Fruit fly (Drosophila melanogaster) whole organism, embryonic: Measurements from ENCODE around the gene pyd.

Experiments
- Bgb ChIP-seq: fragments of 200-800 bp; sonication (Bioruptor generic); IDR thresholded peaks from 2 replicates; pipeline ENCODE4 v1.3.6; 2022; ENCODE audit warnings: missing biosample characterization, missing genetic modification characterization; ENCODE audit not compliant: partially characterized antibody
- C15 ChIP-seq: fragments of 200-800 bp; sonication (Bioruptor generic); IDR thresholded peaks from 3 replicates; pipeline ENCODE4 v1.3.6; 2022; ENCODE audit warnings: missing biosample characterization, missing genetic modification characterization
- CG14860 ChIP-seq: fragments of 200-800 bp; sonication (Bioruptor generic); IDR thresholded peaks from 3 replicates; pipeline ENCODE4 v1.3.6; 2022; ENCODE audit warnings: missing biosample characterization, missing genetic modification characterization; ENCODE audit not compliant: partially characterized antibody
- CG17829 ChIP-seq: fragments of 200-800 bp; optimal IDR thresholded peaks from 2 replicates; lab custom pipeline; 2019; ENCODE audit warnings: missing biosample characterization, mild to moderate bottlenecking, missing genetic modification characterization, moderate library complexity
- CG18262 ChIP-seq: fragments of 200-800 bp; optimal IDR thresholded peaks from 3 replicates; lab custom pipeline; 2019; ENCODE audit warnings: missing biosample characterization, mild to moderate bottlenecking, missing genetic modification characterization, moderate library complexity
- CG2199 ChIP-seq: fragments of 200-800 bp; sonication (Bioruptor generic); IDR thresholded peaks from 3 replicates; pipeline ENCODE4 v1.3.6; 2022; ENCODE audit warnings: missing biosample characterization, missing genetic modification characterization
- CG2875 ChIP-seq: fragments of 200-800 bp; sonication (Bioruptor generic); optimal IDR thresholded peaks from 2 replicates; lab custom pipeline; 2017; ENCODE audit warnings: missing biosample characterization, mild to moderate bottlenecking, missing genetic modification characterization, missing genetic modification reagents
- CG34422 ChIP-seq: fragments of 200-800 bp; sonication (Bioruptor generic); IDR thresholded peaks from 3 replicates; pipeline ENCODE4 v1.3.6; 2022; ENCODE audit warnings: missing biosample characterization, missing genetic modification characterization
- CG4404 ChIP-seq: fragments of 200-800 bp; sonication (Bioruptor generic); IDR thresholded peaks from 2 replicates; pipeline ENCODE4 v1.3.6; 2022; ENCODE audit warnings: missing biosample characterization, missing genetic modification characterization
- CG5953 ChIP-seq: fragments of 200-800 bp; sonication (Bioruptor generic); IDR thresholded peaks from 2 replicates; pipeline ENCODE4 v1.3.6; 2022; ENCODE audit warnings: missing biosample characterization, missing genetic modification characterization
- CG7372 ChIP-seq: fragments of 200-800 bp; sonication (Bioruptor generic); IDR thresholded peaks from 2 replicates; pipeline ENCODE4 v1.3.6; 2022; ENCODE audit warnings: missing biosample characterization, missing genetic modification characterization
- CG7745 ChIP-seq: fragments of 200-800 bp; sonication (Bioruptor generic); optimal IDR thresholded peaks from 2 replicates; lab custom pipeline; 2018; ENCODE audit warnings: missing biosample characterization, mild to moderate bottlenecking, missing genetic modification characterization, moderate library complexity
- CG7839 ChIP-seq: fragments of 200-800 bp; sonication (Bioruptor generic); optimal IDR thresholded peaks from 3 replicates; lab custom pipeline; 2018; ENCODE audit warnings: missing biosample characterization, mild to moderate bottlenecking, missing genetic modification characterization, moderate library complexity
- CG8478 ChIP-seq: fragments of >200 bp; optimal IDR thresholded peaks from 2 replicates; lab custom pipeline; 2018
- CG9609 ChIP-seq: fragments of 200-800 bp; sonication (Bioruptor generic); optimal IDR thresholded peaks from 3 replicates; lab custom pipeline; 2016; ENCODE audit warnings: missing biosample characterization, missing genetic modification characterization
- CkIIα-i1 ChIP-seq: fragments of 200-800 bp; sonication (Bioruptor generic); IDR thresholded peaks from 2 replicates; pipeline ENCODE4 v1.3.6; 2022; ENCODE audit warnings: missing biosample characterization, missing genetic modification characterization
- D19A ChIP-seq: fragments of 200-800 bp; optimal IDR thresholded peaks from 3 replicates; lab custom pipeline; 2019; ENCODE audit warnings: missing biosample characterization, mild to moderate bottlenecking, missing genetic modification characterization, moderate library complexity
- Deaf1 ChIP-seq: fragments of 200-800 bp; optimal IDR thresholded peaks from 3 replicates; lab custom pipeline; 2019; ENCODE audit warnings: missing biosample characterization, mild to moderate bottlenecking, missing genetic modification characterization, moderate library complexity
- Doc2 ChIP-seq: fragments of 200-800 bp; sonication (Bioruptor generic); IDR thresholded peaks from 2 replicates; pipeline ENCODE4 v1.3.6; 2022; ENCODE audit warnings: missing biosample characterization, missing genetic modification characterization
- Doc3 ChIP-seq: fragments of 200-800 bp; sonication (Bioruptor generic); IDR thresholded peaks from 3 replicates; pipeline ENCODE4 v1.3.6; 2022; ENCODE audit warnings: missing biosample characterization, missing genetic modification characterization; ENCODE audit not compliant: partially characterized antibody
- HLHmδ ChIP-seq: fragments of 200-800 bp; sonication (Bioruptor generic); optimal IDR thresholded peaks from 2 replicates; lab custom pipeline; 2018; ENCODE audit warnings: missing biosample characterization, mild to moderate bottlenecking, missing genetic modification characterization, moderate library complexity
- Lim3 ChIP-seq: fragments of 200-800 bp; sonication (Bioruptor generic); IDR thresholded peaks from 2 replicates; pipeline ENCODE4 v1.3.6; 2022; ENCODE audit warnings: missing biosample characterization, missing genetic modification characterization
- Mrtf ChIP-seq: fragments of 200-800 bp; sonication (Bioruptor generic); IDR thresholded peaks from 3 replicates; pipeline ENCODE4 v1.3.6; 2022; ENCODE audit warnings: missing biosample characterization, missing genetic modification characterization
- NK7.1 ChIP-seq: fragments of 200-800 bp; sonication (Bioruptor generic); optimal IDR thresholded peaks from 3 replicates; lab custom pipeline; 2016; ENCODE audit warnings: missing biosample characterization, missing genetic modification characterization
- Pdp1 ChIP-seq, 2 experiments: fragments of 200-800 bp; sonication (Bioruptor generic); optimal IDR thresholded peaks; 3 replicates each; lab custom pipeline; 2016; ENCODE audit warnings: missing biosample characterization in 2 of 2, missing genetic modification characterization in 2 of 2, mild to moderate bottlenecking in 1 of 2, moderate library complexity in 1 of 2
- Ptx1 ChIP-seq: fragments of 200-800 bp; sonication (Bioruptor generic); IDR thresholded peaks from 2 replicates; pipeline ENCODE4 v1.3.6; 2022; ENCODE audit warnings: missing biosample characterization, missing genetic modification characterization
- Six4 ChIP-seq: fragments of 200-800 bp; sonication (Bioruptor generic); optimal IDR thresholded peaks from 2 replicates; lab custom pipeline; 2016; ENCODE audit warnings: missing biosample characterization, missing genetic modification characterization
- Sox102F ChIP-seq: fragments of 200-800 bp; sonication (Bioruptor generic); optimal IDR thresholded peaks from 2 replicates; lab custom pipeline; 2018; ENCODE audit warnings: missing biosample characterization, mild to moderate bottlenecking, missing genetic modification characterization, moderate library complexity
- Tbp ChIP-seq: fragments of >200 bp; optimal IDR thresholded peaks from 2 replicates; lab custom pipeline; 2018; ENCODE audit warnings: missing biosample characterization, missing genetic modification characterization
- Trl ChIP-seq, 3 experiments: fragments of >200 bp in 2 of 3; fragments of 200-800 bp in 1 of 3; sonication (Bioruptor generic) in 1 of 3; optimal IDR thresholded peaks; 2 replicates in 1 of 3; 3 replicates in 2 of 3; lab custom pipeline; 2016 to 2017; ENCODE audit warnings: missing biosample characterization in 1 of 3, missing genetic modification characterization in 1 of 3
- Usf ChIP-seq: fragments of 200-800 bp; sonication (Bioruptor generic); optimal IDR thresholded peaks from 2 replicates; lab custom pipeline; 2017; ENCODE audit warnings: missing genotype, missing biosample characterization, missing genetic modification characterization
- ato ChIP-seq: fragments of 200-800 bp; sonication (Bioruptor generic); IDR thresholded peaks from 2 replicates; pipeline ENCODE4 v1.3.6; 2022; ENCODE audit warnings: missing biosample characterization, missing genetic modification characterization; ENCODE audit not compliant: partially characterized antibody
- cg ChIP-seq: fragments of 200-800 bp; sonication (Bioruptor generic); optimal IDR thresholded peaks from 3 replicates; lab custom pipeline; 2019; ENCODE audit warnings: missing biosample characterization, mild to moderate bottlenecking, missing genetic modification characterization, moderate library complexity
- chn ChIP-seq: fragments of 200-800 bp; sonication (Bioruptor generic); optimal IDR thresholded peaks from 2 replicates; lab custom pipeline; 2016; ENCODE audit warnings: missing biosample characterization, missing genetic modification characterization
- esg ChIP-seq: fragments of 200-800 bp; sonication (Bioruptor generic); conservative IDR thresholded peaks from 2 replicates; pipeline ENCODE4 v1.3.6; 2022; ENCODE audit warnings: missing biosample characterization, missing genetic modification characterization
- fd102C ChIP-seq: fragments of 200-800 bp; sonication (Bioruptor generic); optimal IDR thresholded peaks from 2 replicates; lab custom pipeline; 2018; ENCODE audit warnings: missing biosample characterization, mild to moderate bottlenecking, missing genetic modification characterization, moderate library complexity
- fd96Cb ChIP-seq: fragments of 200-800 bp; sonication (Bioruptor generic); optimal IDR thresholded peaks from 2 replicates; lab custom pipeline; 2018; ENCODE audit warnings: missing biosample characterization, mild to moderate bottlenecking, missing genetic modification characterization, moderate library complexity
- fru ChIP-seq: fragments of >200 bp; optimal IDR thresholded peaks from 2 replicates; lab custom pipeline; 2017
- gsb ChIP-seq: fragments of 200-800 bp; sonication (Bioruptor generic); IDR thresholded peaks from 2 replicates; pipeline ENCODE4 v1.3.6; 2022; ENCODE audit warnings: missing biosample characterization, missing genetic modification characterization
- h ChIP-seq: fragments of >200 bp; optimal IDR thresholded peaks from 2 replicates; lab custom pipeline; 2017
- insv ChIP-seq, 2 experiments: fragments of 200-800 bp; sonication (Bioruptor generic); optimal IDR thresholded peaks; 3 replicates each; lab custom pipeline; 2016 to 2018; ENCODE audit warnings: missing biosample characterization in 2 of 2, missing genetic modification characterization in 2 of 2
- maf-S ChIP-seq: fragments of 200-800 bp; sonication (Bioruptor generic); optimal IDR thresholded peaks from 2 replicates; lab custom pipeline; 2016; ENCODE audit warnings: missing biosample characterization, missing genetic modification characterization
- mam ChIP-seq: fragments of 200-800 bp; sonication (Bioruptor generic); optimal IDR thresholded peaks from 3 replicates; lab custom pipeline; 2016; ENCODE audit warnings: missing biosample characterization, missing genetic modification characterization
- nerfin-2 ChIP-seq: fragments of 200-800 bp; sonication (Bioruptor generic); IDR thresholded peaks from 2 replicates; pipeline ENCODE4 v1.3.6; 2022; ENCODE audit warnings: missing biosample characterization, missing genetic modification characterization; ENCODE audit not compliant: partially characterized antibody
- oc ChIP-seq: fragments of 200-800 bp; sonication (Bioruptor generic); optimal IDR thresholded peaks from 2 replicates; lab custom pipeline; 2018; ENCODE audit warnings: missing biosample characterization, mild to moderate bottlenecking, missing genetic modification characterization, moderate library complexity
- odd ChIP-seq: fragments of 200-800 bp; sonication (Bioruptor generic); optimal IDR thresholded peaks from 2 replicates; lab custom pipeline; 2017; ENCODE audit warnings: missing biosample characterization, mild to moderate bottlenecking, missing genetic modification characterization
- schlank ChIP-seq: fragments of 200-800 bp; sonication (Bioruptor generic); optimal IDR thresholded peaks from 2 replicates; lab custom pipeline; 2018; ENCODE audit warnings: missing biosample characterization, mild to moderate bottlenecking, missing genetic modification characterization
- scrt ChIP-seq: fragments of 200-800 bp; sonication (Bioruptor generic); optimal IDR thresholded peaks from 2 replicates; lab custom pipeline; 2018; ENCODE audit warnings: missing biosample characterization, mild to moderate bottlenecking, missing genetic modification characterization, moderate library complexity
- sens-2 ChIP-seq: fragments of 200-800 bp; sonication (Bioruptor generic); IDR thresholded peaks from 2 replicates; pipeline ENCODE4 v1.3.6; 2022; ENCODE audit warnings: missing biosample characterization, missing genetic modification characterization
- unc-4 ChIP-seq: fragments of 200-800 bp; sonication (Bioruptor generic); IDR thresholded peaks from 2 replicates; pipeline ENCODE4 v1.3.6; 2022; ENCODE audit warnings: missing biosample characterization, missing genetic modification characterization; ENCODE audit not compliant: partially characterized antibody
- usp ChIP-seq: fragments of >200 bp; optimal IDR thresholded peaks from 2 replicates; lab custom pipeline; 2017; ENCODE audit warnings: missing biosample characterization, missing genetic modification characterization
- z ChIP-seq: fragments of 200-800 bp; sonication (Bioruptor generic); IDR thresholded peaks from 3 replicates; pipeline ENCODE4 v1.3.6; 2022; ENCODE audit warnings: missing biosample characterization, missing genetic modification characterization

The pyd gene

dm6 chr3R:8819551-8820057 is 112.1 kb downstream of the pyd start (continued):
- TF ChIP-seq CkIIα-i1 = no peak
- TF ChIP-seq sens-2 (GFP tag; lab: Robert Waterston, UW) = no peak
- no peak for TF ChIP-seq CG18262
- TF ChIP-seq CG14860 = no peak
- no peak for TF ChIP-seq Usf (GFP tag; lab: Kevin White, UChicago)
- no peak for TF ChIP-seq CG9609 (GFP tag; lab: Kevin White, UChicago)
- no peak for TF ChIP-seq Doc2 (GFP tag; lab: Robert Waterston, UW)
- TF ChIP-seq scrt (GFP tag; lab: Kevin White, UChicago) = no peak
- no peak for TF ChIP-seq CG8478
- no peak for TF ChIP-seq oc (tag; lab: Kevin White, UChicago)
- peak in 1 of 2 experiments; percentile 57 for TF ChIP-seq Pdp1 (GFP tag; optimal IDR thresholded peaks at IDR 0.05; lab: Kevin White, UChicago)
- TF ChIP-seq CG5953 (GFP tag; lab: Robert Waterston, UW) = no peak
- peak; percentile 6 for TF ChIP-seq schlank
- TF ChIP-seq fd102C (GFP tag; lab: Kevin White, UChicago) = no peak
- no peak for TF ChIP-seq unc-4 (GFP tag; lab: Robert Waterston, UW)
- peak; percentile 3 for TF ChIP-seq mam (GFP tag; lab: Kevin White, UChicago)
- no peak for TF ChIP-seq h (lab: Kevin White, UChicago)
- TF ChIP-seq Doc3 (GFP tag; lab: Robert Waterston, UW) = no peak
- TF ChIP-seq nerfin-2 (GFP tag; lab: Robert Waterston, UW) = no peak
- no peak for TF ChIP-seq odd (GFP tag; lab: Kevin White, UChicago)
- no peak for TF ChIP-seq Bgb (GFP tag; lab: Robert Waterston, UW)
- TF ChIP-seq Six4 (GFP tag; lab: Kevin White, UChicago) = no peak
- no peak for TF ChIP-seq esg (GFP tag; lab: Robert Waterston, UW)
- no peak for TF ChIP-seq Deaf1 (tag; lab: Kevin White, UChicago)
- no peak for TF ChIP-seq Ptx1 (GFP tag; lab: Robert Waterston, UW)
- TF ChIP-seq maf-S (GFP tag; lab: Kevin White, UChicago) = peak; percentile 28
- TF ChIP-seq z (GFP tag; lab: Robert Waterston, UW) = no peak
- TF ChIP-seq CG2875 (GFP tag; lab: Kevin White, UChicago) = peak; percentile 5
- no peak for TF ChIP-seq Lim3
- TF ChIP-seq NK7.1 (GFP tag; lab: Kevin White, UChicago) = peak; percentile 16
- TF ChIP-seq gsb = peak; percentile 43; the same call in 1 of the 2 replicates
- no peak for TF ChIP-seq CG7745
- TF ChIP-seq CG7839 (tag; lab: Kevin White, UChicago) = no peak
- TF ChIP-seq CG2199 (GFP tag; lab: Robert Waterston, UW) = peak; percentile 42; the same call in 2 of the 3 replicates
- peak in 1 of 2 experiments; percentile 13 for TF ChIP-seq insv (GFP tag; optimal IDR thresholded peaks at IDR 0.05; lab: Kevin White, UChicago)
- TF ChIP-seq ato (GFP tag; lab: Robert Waterston, UW) = no peak
- no peak for TF ChIP-seq CG17829 (tag; lab: Kevin White, UChicago)
- peak; percentile 86 for TF ChIP-seq cg (GFP tag; lab: Kevin White, UChicago)
- TF ChIP-seq chn (GFP tag; lab: Kevin White, UChicago) = no peak
- TF ChIP-seq Tbp (GFP tag; lab: Kevin White, UChicago) = no peak
- TF ChIP-seq CG34422 (GFP tag; lab: Robert Waterston, UW) = 0 out of 3 replicates have a peak, but pooled peaks have one; percentile 29
- TF ChIP-seq D19A (tag; lab: Kevin White, UChicago) = no peak
- no peak for TF ChIP-seq HLHmδ
- TF ChIP-seq usp (GFP tag; lab: Kevin White, UChicago) = no peak
- no peak for TF ChIP-seq fru (lab: Kevin White, UChicago)
- TF ChIP-seq Trl (optimal IDR thresholded peaks at IDR 0.05; lab: Kevin White, UChicago) = no peak
- TF ChIP-seq Trl (GFP tag; optimal IDR thresholded peaks at IDR 0.05; lab: Kevin White, UChicago) = no peak
- TF ChIP-seq Mrtf (GFP tag; lab: Robert Waterston, UW) = no peak
- TF ChIP-seq fd96Cb (tag; lab: Kevin White, UChicago) = no peak
- TF ChIP-seq CG4404 (GFP tag; lab: Robert Waterston, UW) = no peak
- TF ChIP-seq C15 (GFP tag; lab: Robert Waterston, UW) = no peak
- no peak for TF ChIP-seq Sox102F (GFP tag; lab: Kevin White, UChicago)
- TF ChIP-seq CG7372 (GFP tag; lab: Robert Waterston, UW) = no peak
